Worm (Caenorhabditis elegans): Measurements from ENCODE around the gene pen-2.

- TF ChIP-seq zfp-3 (GFP tag; conservative IDR thresholded peaks at IDR 0.05) (no peak), nhr-28 (tag; optimal IDR thresholded peaks at IDR 0.05) (no peak), nhr-41 (GFP tag; IDR thresholded peaks at IDR 0.05) (no peak), dve-1 (tag; optimal IDR thresholded peaks at IDR 0.05; ENCODE audit: insufficient read depth) (no peak), mep-1 (tag; optimal IDR thresholded peaks at IDR 0.05) (no peak), pqm-1 (tag; optimal IDR thresholded peaks at IDR 0.05) (no peak)
Measured at ce11 chrIII:11393162-11393561, 50.0 kb downstream of the pen-2 start, which contains the start of gene nlp-21.

Measured in whole organism, L4 larva.